Worm (Caenorhabditis elegans) whole organism, L4/young adult: ENCODE measurements around the gene pes-1.

ENCODE experiments used
- W03F9.2 ChIP-seq: fragments of 150-350 bp; optimal IDR thresholded peaks from 2 replicates; lab custom pipeline; 2014; ENCODE audit warnings: missing biosample characterization, missing genetic modification characterization
- dao-5 ChIP-seq: sonication (generic microtip); optimal IDR thresholded peaks from 2 replicates; lab custom pipeline; 2016; ENCODE audit warnings: missing genotype, missing genetic modification characterization, moderate library complexity, missing compliant biosample characterization
- him-1 ChIP-seq: sonication (generic microtip); optimal IDR thresholded peaks from 2 replicates; lab custom pipeline; 2016; ENCODE audit warnings: missing genotype, missing genetic modification reagents, missing genetic modification characterization, missing compliant biosample characterization

The pes-1 gene

DNA sequence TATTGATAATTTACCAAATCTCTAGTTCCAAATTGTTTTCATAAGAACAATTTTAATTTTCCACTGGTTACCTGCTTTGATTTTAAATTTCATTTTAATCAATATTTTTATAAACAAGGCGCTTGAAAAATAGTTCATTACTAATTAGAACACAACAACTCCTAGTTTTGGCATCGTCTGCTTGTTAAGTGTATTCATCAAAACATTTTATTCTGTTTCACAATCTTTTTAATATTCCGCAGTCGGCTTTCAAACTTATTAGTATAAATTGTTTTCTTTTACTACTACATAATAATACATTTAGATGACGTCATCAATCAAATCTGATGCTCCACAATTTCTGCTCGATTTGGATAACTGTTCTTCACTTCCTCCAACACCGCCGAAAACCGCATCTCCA, at the start of gene pes-1:
pes-1 (plus strand) TSS at position 301 of the 400 bp plus-strand sequence.
- TF ChIP-seq dao-5 (tag; lab: Kevin White, UChicago) (no peak), W03F9.2 (tag; lab: Kevin White, UChicago) (no peak)

DNA sequence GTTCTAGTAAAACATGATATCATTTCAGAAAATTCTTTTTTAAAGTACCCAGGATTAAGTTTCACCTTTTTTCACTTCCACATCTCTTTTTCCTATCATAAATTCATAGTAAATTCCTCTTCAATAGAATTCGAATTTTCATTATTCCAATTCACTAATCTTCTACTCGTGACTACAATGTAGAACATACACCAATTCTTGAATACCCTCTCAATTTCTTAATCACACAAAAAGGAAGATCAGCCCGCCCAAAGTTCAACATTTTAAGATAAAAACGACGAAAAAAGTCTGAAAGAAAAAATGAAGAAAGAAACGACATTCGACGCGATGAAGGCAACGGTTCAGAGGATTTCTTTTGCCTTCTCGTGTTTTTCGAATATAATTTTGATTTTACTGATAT, 48.7 kb upstream of the pes-1 start, which contains the start of gene str-163:
str-163 (plus strand) TSS at position 301 of the 400 bp plus-strand sequence.
- TF ChIP-seq W03F9.2 (tag; lab: Kevin White, UChicago): no peak
- no peak for TF ChIP-seq dao-5 (tag; lab: Kevin White, UChicago)
- TF ChIP-seq him-1 (tag; lab: Kevin White, UChicago): no peak

DNA sequence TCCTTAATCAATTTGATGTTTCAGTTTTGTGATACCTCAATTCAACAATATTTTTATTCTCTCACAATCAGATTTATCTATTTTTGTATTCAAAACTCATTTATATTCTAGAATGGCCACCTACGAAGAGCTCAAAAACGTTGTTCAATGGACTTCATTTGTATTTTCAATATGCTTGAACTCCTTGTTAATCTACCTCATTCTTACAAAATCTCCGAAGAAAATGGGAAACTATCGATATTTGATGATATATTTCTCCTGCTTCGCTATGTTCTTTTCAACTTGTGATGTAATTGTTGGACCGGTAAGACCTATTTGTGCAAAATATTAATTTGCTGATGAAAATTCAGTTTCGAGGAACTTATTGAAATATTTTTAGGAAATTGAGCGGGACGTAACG, 41.9 kb upstream of the pes-1 start, which contains the start of gene str-164:
str-164 (plus strand) TSS at position 113 of the 400 bp plus-strand sequence.
- TF ChIP-seq W03F9.2 (tag; lab: Kevin White, UChicago) (no peak), him-1 (tag; lab: Kevin White, UChicago) (no peak), dao-5 (tag; lab: Kevin White, UChicago) (no peak)

DNA sequence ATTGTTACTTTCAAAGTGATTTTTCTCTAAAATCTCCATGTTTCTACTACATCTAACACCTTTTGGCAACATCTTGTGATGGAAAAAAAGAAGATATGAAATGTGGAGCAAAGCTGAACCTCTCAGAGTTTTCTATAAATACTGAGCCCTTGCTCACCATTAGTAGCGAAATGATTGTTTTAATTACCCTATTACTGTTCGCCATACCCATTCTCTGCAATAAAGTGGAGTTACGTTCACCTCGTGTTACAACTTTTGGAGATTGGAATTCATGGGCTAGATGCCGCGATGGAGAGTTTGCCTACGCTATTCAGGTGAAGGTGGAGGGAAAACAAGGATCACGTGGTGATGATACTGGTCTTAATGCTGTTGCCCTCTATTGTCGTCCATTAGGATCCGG, 38.7 kb upstream of the pes-1 start, which contains the start of gene txt-3:
txt-3 (plus strand) TSS at position 125 of the 400 bp plus-strand sequence.
- TF ChIP-seq him-1 (tag; lab: Kevin White, UChicago) (no peak), dao-5 (tag; lab: Kevin White, UChicago) (no peak), W03F9.2 (tag; lab: Kevin White, UChicago) (no peak)

DNA sequence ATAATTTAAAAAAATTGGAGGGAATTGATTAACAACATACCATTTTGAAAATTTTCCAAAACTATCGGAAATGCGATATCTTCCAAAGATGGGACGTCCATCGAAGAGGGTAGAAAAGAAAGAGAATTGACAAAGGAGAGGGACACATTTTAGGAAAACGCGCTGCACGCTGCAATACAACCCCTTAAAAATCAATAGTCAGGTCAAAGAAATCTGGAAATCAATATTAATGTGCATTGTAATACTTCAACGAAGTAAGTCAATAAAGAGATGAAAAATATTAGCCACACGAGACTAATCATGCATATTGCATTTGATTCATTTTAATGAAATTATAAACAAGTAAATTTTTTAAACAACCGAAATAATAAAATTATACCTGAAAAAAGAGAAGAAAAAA, 33.1 kb upstream of the pes-1 start, which contains the start of gene Y9C9A.13:
Y9C9A.13 (minus strand) TSS at position 101 of the 400 bp plus-strand sequence.
- TF ChIP-seq W03F9.2 (tag; lab: Kevin White, UChicago): no peak
- no peak for TF ChIP-seq him-1 (tag; lab: Kevin White, UChicago)
- TF ChIP-seq dao-5 (tag; lab: Kevin White, UChicago): no peak

DNA sequence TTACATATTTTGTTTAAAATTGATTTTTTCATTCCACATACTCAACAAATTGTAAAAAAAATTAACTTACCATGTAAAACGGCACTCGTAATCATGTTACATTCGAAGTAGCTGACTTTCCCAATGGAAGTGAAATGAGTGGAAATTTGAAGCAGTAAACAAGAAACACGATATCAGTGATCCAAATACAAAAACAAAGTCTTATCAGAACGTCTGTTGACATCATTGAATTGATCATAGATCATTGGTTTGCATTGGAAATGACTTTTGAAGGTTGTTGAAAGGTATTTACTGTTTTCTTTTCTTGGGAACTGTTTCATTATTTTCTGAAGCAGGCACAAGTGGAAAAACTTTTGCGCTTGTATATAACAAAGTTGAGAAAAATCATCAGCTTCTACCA, 26.6 kb upstream of the pes-1 start, which contains the start of gene Y9C9A.16:
Y9C9A.16 (minus strand) TSS at position 131 of the 400 bp plus-strand sequence.
- TF ChIP-seq dao-5 (tag; lab: Kevin White, UChicago): no peak
- TF ChIP-seq him-1 (tag; lab: Kevin White, UChicago): no peak
- TF ChIP-seq W03F9.2 (tag; lab: Kevin White, UChicago): no peak

DNA sequence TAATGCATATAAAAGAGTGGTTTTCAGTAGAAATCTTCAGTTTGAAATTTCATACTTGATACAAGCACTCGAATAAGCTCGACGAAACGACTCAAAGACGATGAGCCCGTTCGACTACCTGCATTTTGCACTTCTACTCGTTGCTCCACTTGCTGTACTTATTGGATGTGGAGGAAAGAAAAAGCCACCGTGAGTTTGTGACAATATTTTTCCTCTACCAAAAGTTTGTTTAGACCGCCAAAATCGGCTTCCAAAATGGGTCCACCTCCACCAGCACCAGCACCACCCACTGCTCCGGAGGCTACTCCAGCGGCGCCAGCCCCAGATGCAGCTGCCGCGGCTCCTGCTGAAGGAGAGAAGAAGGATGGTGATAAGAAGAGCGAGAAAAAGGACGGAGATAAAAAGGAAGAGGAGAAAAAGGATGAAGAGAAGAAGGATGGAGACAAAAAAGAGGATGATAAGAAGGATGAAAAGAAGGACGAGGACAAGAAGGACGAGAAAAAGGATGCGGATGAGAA, 25.3 kb upstream of the pes-1 start, which contains the start of gene E03H12.5:
E03H12.5 (plus strand) TSS at position 51 of the 518 bp plus-strand sequence.
- TF ChIP-seq W03F9.2 (tag; lab: Kevin White, UChicago): no peak
- no peak for TF ChIP-seq him-1 (tag; lab: Kevin White, UChicago)
- no peak for TF ChIP-seq dao-5 (tag; lab: Kevin White, UChicago)

DNA sequence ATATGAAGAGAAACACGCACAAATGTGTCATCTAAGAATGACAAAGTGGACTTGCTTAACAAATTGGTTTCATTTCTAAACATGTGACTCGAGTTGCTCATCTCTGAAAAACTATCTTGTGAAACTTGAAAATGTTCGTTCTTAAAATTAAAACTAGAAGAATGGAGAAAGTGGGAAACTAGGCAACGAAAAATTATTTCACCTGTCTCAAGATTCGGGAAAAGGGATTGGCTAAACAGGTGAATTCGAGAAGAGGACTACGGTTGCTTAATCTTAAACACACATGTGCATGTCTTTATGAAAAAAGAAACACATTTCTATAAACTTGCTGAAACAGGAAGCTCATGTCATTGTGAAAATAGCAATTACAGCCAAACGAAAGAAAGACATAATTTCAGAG, 21.5 kb upstream of the pes-1 start, which contains the start of gene srz-24:
srz-24 (minus strand) TSS at position 101 of the 400 bp plus-strand sequence.
- TF ChIP-seq him-1 (tag; lab: Kevin White, UChicago) (no peak), dao-5 (tag; lab: Kevin White, UChicago) (no peak), W03F9.2 (tag; lab: Kevin White, UChicago) (no peak)

DNA sequence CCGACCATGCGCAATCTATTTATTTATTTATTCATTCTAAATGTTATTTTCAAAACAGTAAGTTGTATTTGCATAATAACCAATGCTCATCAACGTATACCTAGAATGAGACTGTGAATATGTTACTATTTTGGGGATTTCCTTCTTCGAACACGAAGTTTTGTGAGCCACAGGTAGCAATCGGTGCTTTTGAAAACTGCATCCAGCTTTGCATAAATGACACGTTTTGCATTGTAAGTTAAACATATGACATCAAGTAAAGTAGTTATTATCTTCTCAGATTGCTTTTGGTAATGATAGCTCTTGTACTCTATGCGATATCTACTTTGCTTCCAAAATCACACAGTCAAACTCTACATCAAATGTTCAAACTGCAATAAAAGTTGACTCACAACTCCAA, 20.1 kb upstream of the pes-1 start, which contains the start of gene E03H12.4:
E03H12.4 (plus strand) TSS at position 120 of the 400 bp plus-strand sequence.
- TF ChIP-seq W03F9.2 (tag; lab: Kevin White, UChicago) (no peak), dao-5 (tag; lab: Kevin White, UChicago) (no peak), him-1 (tag; lab: Kevin White, UChicago) (no peak)

DNA sequence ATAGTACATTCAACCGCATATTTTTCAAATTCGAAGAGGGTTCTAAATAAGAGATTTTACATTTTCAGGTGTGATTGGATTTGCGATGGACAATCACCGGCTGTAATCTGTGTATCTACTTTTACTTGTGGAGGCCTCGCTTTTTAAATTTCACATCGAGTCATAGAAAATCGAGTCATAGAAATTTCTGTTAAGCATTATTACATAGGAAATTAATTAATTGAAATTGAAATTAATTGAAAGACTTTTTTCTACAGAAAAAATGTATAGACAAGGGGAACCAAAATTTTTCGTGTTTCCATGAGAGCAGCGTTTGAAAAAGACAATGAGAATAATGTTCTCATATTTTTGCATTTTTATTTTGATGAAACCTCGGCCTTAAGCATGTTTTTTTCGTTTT, 18.8 kb upstream of the pes-1 start, which contains the start of gene clec-176:
clec-176 (plus strand) TSS at position 301 of the 400 bp plus-strand sequence.
- TF ChIP-seq him-1 (tag; lab: Kevin White, UChicago) (no peak), dao-5 (tag; lab: Kevin White, UChicago) (no peak), W03F9.2 (tag; lab: Kevin White, UChicago) (no peak)

DNA sequence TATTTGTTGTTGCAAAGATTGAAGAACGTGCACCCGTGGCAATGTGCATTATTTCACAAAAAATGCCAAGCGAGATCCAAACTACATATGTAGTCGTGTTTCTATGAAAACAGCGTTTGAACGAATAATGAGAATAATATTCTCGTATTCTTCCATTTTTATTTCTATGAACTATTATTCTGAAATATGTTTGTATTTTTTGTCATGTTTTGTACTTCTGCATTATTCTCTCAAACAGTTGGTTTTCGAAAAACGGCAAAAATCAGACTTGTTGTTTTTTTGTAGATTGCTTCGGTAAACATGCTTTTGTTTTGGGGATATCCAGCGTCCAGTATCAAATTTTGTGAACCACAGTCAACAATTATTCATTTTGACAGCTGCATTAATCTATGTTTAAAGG, 16.3 kb upstream of the pes-1 start, which contains the start of gene clec-177:
clec-177 (plus strand) TSS at position 301 of the 400 bp plus-strand sequence.
- TF ChIP-seq dao-5 (tag; lab: Kevin White, UChicago) (no peak), W03F9.2 (tag; lab: Kevin White, UChicago) (no peak), him-1 (tag; lab: Kevin White, UChicago) (no peak)

DNA sequence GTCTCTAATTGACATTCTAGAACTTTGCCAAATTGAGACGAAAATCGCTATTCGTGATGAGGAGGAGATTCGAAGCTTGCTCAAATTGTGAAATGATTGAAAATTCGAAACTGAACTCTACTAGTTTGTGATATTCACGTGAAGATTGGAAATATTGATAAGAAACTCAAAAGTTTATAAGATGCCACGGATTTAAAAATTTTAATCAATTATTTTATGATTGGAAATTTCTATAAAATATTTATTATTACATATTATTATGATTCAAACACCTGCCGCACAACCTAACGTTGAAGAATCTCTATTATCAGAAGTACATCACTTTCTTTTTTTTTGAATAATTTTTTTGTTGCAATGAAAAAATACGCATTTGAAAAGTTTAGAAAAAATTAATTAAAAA, 14.0 kb upstream of the pes-1 start, which contains the start of gene E03H12.7:
E03H12.7 (minus strand) TSS at position 101 of the 400 bp plus-strand sequence.
- TF ChIP-seq him-1 (tag; lab: Kevin White, UChicago): no peak
- no peak for TF ChIP-seq W03F9.2 (tag; lab: Kevin White, UChicago)
- no peak for TF ChIP-seq dao-5 (tag; lab: Kevin White, UChicago)

DNA sequence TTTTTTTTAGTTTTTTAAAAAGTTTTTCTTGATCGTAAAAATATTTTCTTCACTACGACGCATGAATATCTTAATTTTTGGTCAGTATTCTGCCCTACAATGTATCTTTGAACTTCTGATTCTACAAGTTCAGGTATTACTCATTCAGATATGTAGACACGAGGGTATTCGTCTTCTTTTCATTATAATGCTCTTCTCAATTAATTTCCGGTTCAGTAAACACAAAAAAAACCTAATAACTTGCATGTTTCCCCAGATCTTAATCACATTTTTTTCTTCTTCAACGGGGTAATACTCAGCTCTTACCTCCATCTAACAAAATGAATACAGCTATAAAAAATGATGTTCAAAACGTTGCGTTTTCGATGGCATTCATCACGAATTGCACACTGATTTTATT, 10.5 kb upstream of the pes-1 start, which contains the start of gene str-162:
str-162 (plus strand) TSS at position 301 of the 400 bp plus-strand sequence.
- TF ChIP-seq W03F9.2 (tag; lab: Kevin White, UChicago) (no peak), him-1 (tag; lab: Kevin White, UChicago) (no peak), dao-5 (tag; lab: Kevin White, UChicago) (no peak)
